ENCODE assay signal across 1 fruit fly cellular context in genomic region chr2L:3575679-3576442, dm6.
A peak's percentile ranks its signal among the peaks of the same experiment; 100 is the strongest.
TF ChIP-seq lines count a peak whose summit lies in the region.

CG43815 (plus strand) TSS chr2L:3576210.

TF ChIP-seq in whole organism, embryonic, 481 proteins besides CTCF, POLR2A, EP300 and RAD21 (continued from another document):
- TF ChIP-seq CG3726 (GFP tag; IDR thresholded peaks at IDR 0.05; lab: Robert Waterston, UW): no peak
- TF ChIP-seq Pdp1 (GFP tag; optimal IDR thresholded peaks at IDR 0.05; lab: Kevin White, UChicago): peak in 1 of 2 experiments; percentile 15
- TF ChIP-seq crol (GFP tag; IDR thresholded peaks at IDR 0.05; lab: Robert Waterston, UW): 0 out of 2 replicates have a peak, but pooled peaks have one; percentile 21
- TF ChIP-seq CG5245 (GFP tag; optimal IDR thresholded peaks at IDR 0.05; lab: Kevin White, UChicago): no peak
- TF ChIP-seq en (GFP tag; optimal IDR thresholded peaks at IDR 0.05; lab: Kevin White, UChicago): no peak
- TF ChIP-seq Dad (GFP tag; optimal IDR thresholded peaks at IDR 0.05; lab: Kevin White, UChicago): no peak
- no peak for TF ChIP-seq Hmr (GFP tag; optimal IDR thresholded peaks at IDR 0.05; lab: Kevin White, UChicago)
- TF ChIP-seq CG17802 (tag; optimal IDR thresholded peaks at IDR 0.05; lab: Kevin White, UChicago): no peak
- TF ChIP-seq CG12071 (GFP tag; optimal IDR thresholded peaks at IDR 0.05; lab: Kevin White, UChicago): peak; percentile 7
- TF ChIP-seq CG5180 (GFP tag; optimal IDR thresholded peaks at IDR 0.05; lab: Kevin White, UChicago): no peak
- no peak for TF ChIP-seq HLH3B (GFP tag; IDR thresholded peaks at IDR 0.05; lab: Robert Waterston, UW)
- peak; percentile 17 for TF ChIP-seq CG10267 (tag; optimal IDR thresholded peaks at IDR 0.05; lab: Kevin White, UChicago)
- peak; percentile 67 for TF ChIP-seq CG11504 (tag; optimal IDR thresholded peaks at IDR 0.05; lab: Kevin White, UChicago)
- TF ChIP-seq dati (GFP tag; IDR thresholded peaks at IDR 0.05; lab: Robert Waterston, UW): 0 out of 2 replicates have a peak, but pooled peaks have one; percentile 37
- TF ChIP-seq Lpt (GFP tag; optimal IDR thresholded peaks at IDR 0.05; lab: Kevin White, UChicago): no peak
- peak; percentile 6 for TF ChIP-seq CG3838 (GFP tag; optimal IDR thresholded peaks at IDR 0.05; lab: Kevin White, UChicago)
- TF ChIP-seq pan (optimal IDR thresholded peaks at IDR 0.05; lab: Kevin White, UChicago): no peak
- no peak for TF ChIP-seq pan (GFP tag; optimal IDR thresholded peaks at IDR 0.05 in 1 of 2, IDR thresholded peaks at IDR 0.05 in 1 of 2)
- no peak for TF ChIP-seq GATAe (GFP tag; conservative IDR thresholded peaks at IDR 0.05; lab: Robert Waterston, UW)
- no peak for TF ChIP-seq ac (GFP tag; optimal IDR thresholded peaks at IDR 0.05; lab: Kevin White, UChicago)
- TF ChIP-seq CG13894 (tag; optimal IDR thresholded peaks at IDR 0.05; lab: Kevin White, UChicago): no peak
- TF ChIP-seq ara (GFP tag; IDR thresholded peaks at IDR 0.05; lab: Robert Waterston, UW): no peak
- TF ChIP-seq CG10462 (GFP tag; optimal IDR thresholded peaks at IDR 0.05; lab: Kevin White, UChicago): no peak
- no peak for TF ChIP-seq CG4282 (GFP tag; optimal IDR thresholded peaks at IDR 0.05; lab: Kevin White, UChicago)
- no peak for TF ChIP-seq CG1792 (GFP tag; optimal IDR thresholded peaks at IDR 0.05; lab: Kevin White, UChicago)
- peak; percentile 37; the same call in 1 of the 2 replicates for TF ChIP-seq CG17328 (GFP tag; IDR thresholded peaks at IDR 0.05; lab: Robert Waterston, UW)
- TF ChIP-seq CG34422 (GFP tag; IDR thresholded peaks at IDR 0.05; lab: Robert Waterston, UW): no peak
- peak in 1 of 3 experiments; percentile 36 for TF ChIP-seq lola (GFP tag; optimal IDR thresholded peaks at IDR 0.05; lab: Kevin White, UChicago)
- no peak for TF ChIP-seq jumu (GFP tag; optimal IDR thresholded peaks at IDR 0.05; lab: Kevin White, UChicago)
- TF ChIP-seq Atf3 (GFP tag; optimal IDR thresholded peaks at IDR 0.05; lab: Kevin White, UChicago): no peak
- TF ChIP-seq nmo (GFP tag; optimal IDR thresholded peaks at IDR 0.05; lab: Kevin White, UChicago): peak; percentile 42
- no peak for TF ChIP-seq sim (GFP tag; IDR thresholded peaks at IDR 0.05; lab: Robert Waterston, UW)
- TF ChIP-seq CG18599 (GFP tag; optimal IDR thresholded peaks at IDR 0.05; lab: Kevin White, UChicago): peak; percentile 3
- TF ChIP-seq CG14667 (GFP tag; IDR thresholded peaks at IDR 0.05; lab: Robert Waterston, UW): no peak
- TF ChIP-seq Ets97D (GFP tag; optimal IDR thresholded peaks at IDR 0.05; lab: Kevin White, UChicago): no peak
- no peak for TF ChIP-seq Lhr (GFP tag; optimal IDR thresholded peaks at IDR 0.05; lab: Kevin White, UChicago)
- no peak for TF ChIP-seq yki (optimal IDR thresholded peaks at IDR 0.05; lab: Kevin White, UChicago)
- TF ChIP-seq CG31441 (GFP tag; IDR thresholded peaks at IDR 0.05; lab: Robert Waterston, UW): 0 out of 2 replicates have a peak, but pooled peaks have one; percentile 16
- TF ChIP-seq CG30020 (tag; optimal IDR thresholded peaks at IDR 0.05; lab: Kevin White, UChicago): no peak
- TF ChIP-seq CG7357 (GFP tag; IDR thresholded peaks at IDR 0.05; lab: Robert Waterston, UW): no peak
- no peak for TF ChIP-seq CG6683 (GFP tag; optimal IDR thresholded peaks at IDR 0.05; lab: Kevin White, UChicago)
- no peak for TF ChIP-seq BEAF-32 (GFP tag; optimal IDR thresholded peaks at IDR 0.05; lab: Kevin White, UChicago)
- no peak for TF ChIP-seq CG8388 (GFP tag; optimal IDR thresholded peaks at IDR 0.05; lab: Kevin White, UChicago)
- TF ChIP-seq tup (GFP tag; optimal IDR thresholded peaks at IDR 0.05; lab: Kevin White, UChicago): no peak
- TF ChIP-seq CG14710 (tag; optimal IDR thresholded peaks at IDR 0.05; lab: Kevin White, UChicago): peak; percentile 36
- TF ChIP-seq nau (GFP tag; optimal IDR thresholded peaks at IDR 0.05; lab: Kevin White, UChicago): no peak
- no peak for TF ChIP-seq CG11456 (GFP tag; IDR thresholded peaks at IDR 0.05; lab: Robert Waterston, UW)
- TF ChIP-seq oc (tag; optimal IDR thresholded peaks at IDR 0.05; lab: Kevin White, UChicago): no peak
- TF ChIP-seq p53 (GFP tag; optimal IDR thresholded peaks at IDR 0.05; lab: Kevin White, UChicago): no peak
- no peak for TF ChIP-seq CG31365 (tag; optimal IDR thresholded peaks at IDR 0.05; lab: Kevin White, UChicago)
- peak; percentile 9 for TF ChIP-seq Blimp-1 (GFP tag; optimal IDR thresholded peaks at IDR 0.05; lab: Kevin White, UChicago)
- TF ChIP-seq E2f1 (GFP tag; IDR thresholded peaks at IDR 0.05; lab: Robert Waterston, UW): no peak
- no peak for TF ChIP-seq BtbVII (GFP tag; optimal IDR thresholded peaks at IDR 0.05; lab: Kevin White, UChicago)
- TF ChIP-seq Hmx (GFP tag; optimal IDR thresholded peaks at IDR 0.05; lab: Kevin White, UChicago): no peak
- TF ChIP-seq ranshi (GFP tag; IDR thresholded peaks at IDR 0.05; lab: Robert Waterston, UW): no peak
- no peak for TF ChIP-seq CG12236 (GFP tag; optimal IDR thresholded peaks at IDR 0.05; lab: Kevin White, UChicago)
- no peak for TF ChIP-seq unc-4 (GFP tag; IDR thresholded peaks at IDR 0.05; lab: Robert Waterston, UW; ENCODE audit: partially characterized antibody)
- peak; percentile 20 for TF ChIP-seq phol (tag; optimal IDR thresholded peaks at IDR 0.05; lab: Kevin White, UChicago)
- TF ChIP-seq tap (tag; optimal IDR thresholded peaks at IDR 0.05; lab: Kevin White, UChicago): no peak
- TF ChIP-seq CG18262 (tag; optimal IDR thresholded peaks at IDR 0.05; lab: Kevin White, UChicago): peak; percentile 32
- TF ChIP-seq Sox102F (GFP tag; optimal IDR thresholded peaks at IDR 0.05; lab: Kevin White, UChicago): no peak
- TF ChIP-seq CG7745 (tag; optimal IDR thresholded peaks at IDR 0.05; lab: Kevin White, UChicago): no peak
- TF ChIP-seq gem (tag; optimal IDR thresholded peaks at IDR 0.05; lab: Kevin White, UChicago): peak; percentile 58
- no peak for TF ChIP-seq Hsf (GFP tag; optimal IDR thresholded peaks at IDR 0.05; lab: Kevin White, UChicago)
- TF ChIP-seq CG4424 (GFP tag; optimal IDR thresholded peaks at IDR 0.05; lab: Kevin White, UChicago): peak; percentile 14
- peak; percentile 84 for TF ChIP-seq sens (GFP tag; lab: Kevin White, UChicago)
- TF ChIP-seq tin (GFP tag; optimal IDR thresholded peaks at IDR 0.05; lab: Kevin White, UChicago): no peak
- TF ChIP-seq ci (GFP tag; IDR thresholded peaks at IDR 0.05; lab: Robert Waterston, UW): peak; percentile 10; the same call in 1 of the 3 replicates
- TF ChIP-seq Optix (GFP tag; IDR thresholded peaks at IDR 0.05; lab: Robert Waterston, UW): no peak
